Worm (Caenorhabditis elegans) whole organism, L2 larva: ENCODE data around the gene W06G6.15.

ENCODE experiments used
- C34F6.9 ChIP-seq: fragments of 150-350 bp; optimal IDR thresholded peaks from 2 replicates; lab custom pipeline; 2014; ENCODE audit warnings: missing biosample characterization, missing genetic modification characterization
- F13H6.1 ChIP-seq: sonication (generic microtip); optimal IDR thresholded peaks from 2 replicates; lab custom pipeline; 2016; ENCODE audit warnings: missing genetic modification characterization, missing compliant biosample characterization
- R02D3.7 ChIP-seq: fragments of 150-350 bp; optimal IDR thresholded peaks from 2 replicates; lab custom pipeline; 2014; ENCODE audit warnings: missing biosample characterization, missing genetic modification characterization
- ZK546.5 ChIP-seq: sonication (generic microtip); optimal IDR thresholded peaks from 2 replicates; lab custom pipeline; 2017; ENCODE audit warnings: missing biosample characterization, missing genetic modification characterization
- alr-1 ChIP-seq: fragments of 150-350 bp; optimal IDR thresholded peaks from 2 replicates; lab custom pipeline; 2014; ENCODE audit warnings: missing biosample characterization, missing genetic modification characterization
- ama-1 ChIP-seq: fragments of 150-350 bp; optimal IDR thresholded peaks from 2 replicates; lab custom pipeline; 2018; ENCODE audit warnings: inconsistent platforms
- ceh-16 ChIP-seq: fragments of 150-350 bp; optimal IDR thresholded peaks from 2 replicates; lab custom pipeline; 2014; ENCODE audit warnings: missing biosample characterization, missing genetic modification characterization
- ceh-82 ChIP-seq: fragments of 150-350 bp; optimal IDR thresholded peaks from 2 replicates; lab custom pipeline; 2014; ENCODE audit warnings: missing biosample characterization, missing genetic modification characterization
- crh-2 ChIP-seq: sonication (generic microtip); optimal IDR thresholded peaks from 2 replicates; lab custom pipeline; 2017; ENCODE audit warnings: missing biosample characterization, missing genetic modification characterization
- egl-27 ChIP-seq: sonication (generic microtip); optimal IDR thresholded peaks from 3 replicates; lab custom pipeline; 2017; ENCODE audit warnings: missing biosample characterization, missing genetic modification reagents, missing genetic modification characterization
- elt-1 ChIP-seq: fragments of 150-350 bp; optimal IDR thresholded peaks from 2 replicates; lab custom pipeline; 2014; ENCODE audit warnings: missing biosample characterization, missing genetic modification characterization
- fos-1 ChIP-seq: fragments of 150-350 bp; optimal IDR thresholded peaks from 2 replicates; lab custom pipeline; 2014; ENCODE audit warnings: missing biosample characterization, missing genetic modification characterization
- lin-11 ChIP-seq: fragments of 150-350 bp; sonication (generic microtip); optimal IDR thresholded peaks from 2 replicates; lab custom pipeline; 2014; ENCODE audit warnings: missing biosample characterization, missing genetic modification characterization, inconsistent platforms, mixed read lengths
- lsy-2 ChIP-seq, 2 experiments: fragments of 150-350 bp in 1 of 2; sonication (generic microtip) in 1 of 2; optimal IDR thresholded peaks; 2 replicates each; lab custom pipeline; 2014 to 2017; ENCODE audit warnings: missing biosample characterization in 2 of 2, missing genetic modification characterization in 2 of 2
- mdl-1 ChIP-seq, 2 experiments: fragments of 150-350 bp in 1 of 2; sonication (generic microtip) in 1 of 2; optimal IDR thresholded peaks; 2 replicates each; lab custom pipeline; 2017; ENCODE audit warnings: missing biosample characterization in 2 of 2, missing genetic modification characterization in 2 of 2
- nhr-10 ChIP-seq: sonication (generic microtip); optimal IDR thresholded peaks from 2 replicates; lab custom pipeline; 2017; ENCODE audit warnings: missing biosample characterization, missing genetic modification characterization
- nhr-12 ChIP-seq: fragments of 150-350 bp; optimal IDR thresholded peaks from 2 replicates; lab custom pipeline; 2014; ENCODE audit warnings: missing biosample characterization, missing genetic modification characterization
- nhr-129 ChIP-seq: fragments of 150-350 bp; optimal IDR thresholded peaks from 2 replicates; lab custom pipeline; 2014; ENCODE audit warnings: missing biosample characterization, missing genetic modification characterization
- nhr-21 ChIP-seq: fragments of 150-350 bp; optimal IDR thresholded peaks from 2 replicates; lab custom pipeline; 2014; ENCODE audit warnings: missing biosample characterization, missing genetic modification characterization
- nhr-23 ChIP-seq: fragments of 150-350 bp; optimal IDR thresholded peaks from 2 replicates; lab custom pipeline; 2014; ENCODE audit warnings: missing biosample characterization, missing genetic modification reagents, missing genetic modification characterization
- nhr-237 ChIP-seq: fragments of 150-350 bp; optimal IDR thresholded peaks from 2 replicates; lab custom pipeline; 2014; ENCODE audit warnings: missing biosample characterization, missing genetic modification characterization
- nhr-6 ChIP-seq: fragments of 150-350 bp; optimal IDR thresholded peaks from 2 replicates; lab custom pipeline; 2014; ENCODE audit warnings: missing biosample characterization, missing genetic modification characterization
- nhr-77 ChIP-seq: fragments of 150-350 bp; optimal IDR thresholded peaks from 2 replicates; lab custom pipeline; 2014; ENCODE audit warnings: missing biosample characterization, missing genetic modification characterization
- peb-1 ChIP-seq: fragments of 150-350 bp; optimal IDR thresholded peaks from 2 replicates; lab custom pipeline; 2014; ENCODE audit warnings: missing biosample characterization, missing genetic modification characterization
- sem-4 ChIP-seq: fragments of 150-350 bp; optimal IDR thresholded peaks from 2 replicates; lab custom pipeline; 2014; ENCODE audit warnings: missing biosample characterization, missing genetic modification reagents, missing genetic modification characterization
- skn-1 ChIP-seq: sonication (generic microtip); optimal IDR thresholded peaks from 2 replicates; lab custom pipeline; 2017; ENCODE audit warnings: missing biosample characterization, missing genetic modification characterization
- sma-9 ChIP-seq, 2 experiments: fragments of 150-350 bp in 1 of 2; sonication (generic microtip) in 1 of 2; optimal IDR thresholded peaks; 2 replicates each; lab custom pipeline; 2014 to 2016; ENCODE audit warnings: missing genetic modification characterization in 2 of 2, mild to moderate bottlenecking in 1 of 2, missing biosample characterization in 1 of 2, missing compliant biosample characterization in 1 of 2, missing genetic modification reagents in 1 of 2, moderate library complexity in 1 of 2
- snpc-4 ChIP-seq: fragments of 150-350 bp; optimal IDR thresholded peaks from 2 replicates; lab custom pipeline; 2014; ENCODE audit warnings: missing biosample characterization, missing genetic modification characterization
- unc-39 ChIP-seq: fragments of 150-350 bp; optimal IDR thresholded peaks from 2 replicates; lab custom pipeline; 2014; ENCODE audit warnings: missing biosample characterization, missing genetic modification characterization
- unc-55 ChIP-seq: fragments of 150-350 bp; sonication (generic microtip); optimal IDR thresholded peaks from 3 replicates; lab custom pipeline; 2014; ENCODE audit warnings: missing biosample characterization, missing genetic modification reagents, missing genetic modification characterization
- ztf-1 ChIP-seq: fragments of 200-800 bp; sonication (Bioruptor generic); conservative IDR thresholded peaks from 2 replicates; pipeline ENCODE4 v1.3.6; 2022; ENCODE audit warnings: missing genetic modification characterization, missing compliant biosample characterization
- ztf-11 ChIP-seq: sonication (generic microtip); optimal IDR thresholded peaks from 2 replicates; lab custom pipeline; 2017; ENCODE audit warnings: missing biosample characterization, missing genetic modification characterization

The W06G6.15 gene

ce11 chrV:16620874-16621273, 33.5 kb upstream of the W06G6.15 start, which contains the start of gene Y70C5A.3:
Gene Y70C5A.3, minus strand, starts transcription at chrV:16620923.
- TF ChIP-seq ztf-1 (GFP tag; lab: Robert Waterston, UW) (no peak), fos-1 (tag; lab: Kevin White, UChicago) (peak; percentile 22), lin-11 (tag; lab: Kevin White, UChicago) (no peak), C34F6.9 (no peak), mdl-1 (tag; optimal IDR thresholded peaks at IDR 0.05; lab: Kevin White, UChicago) (no peak), snpc-4 (tag; lab: Kevin White, UChicago) (no peak), unc-55 (GFP tag; lab: Kevin White, UChicago) (no peak)

- TF ChIP-seq nhr-21 (tag; lab: Kevin White, UChicago), result no peak
- no peak for TF ChIP-seq ceh-16 (tag; lab: Kevin White, UChicago)
- TF ChIP-seq ceh-82 (tag; lab: Kevin White, UChicago), result no peak
- no peak for TF ChIP-seq nhr-23
- no peak for TF ChIP-seq C34F6.9
- TF ChIP-seq nhr-129, result no peak
- TF ChIP-seq peb-1 (tag; lab: Kevin White, UChicago), result no peak
- no peak for TF ChIP-seq egl-27
These were observed 32.4 kb upstream of the W06G6.15 start for ce11 chrV:16621894-16622293.

ce11 chrV:16622754-16623261, 31.5 kb upstream of the W06G6.15 start, which contains the start of gene Y70C5A.2:
Gene Y70C5A.2, minus strand, starts transcription at chrV:16623211.
- TF ChIP-seq snpc-4 (tag; lab: Kevin White, UChicago), result no peak
- no peak for TF ChIP-seq nhr-10 (tag; lab: Kevin White, UChicago)
- no peak for TF ChIP-seq C34F6.9
- no peak for TF ChIP-seq sma-9 (GFP tag; optimal IDR thresholded peaks at IDR 0.05; lab: Kevin White, UChicago)
- no peak for TF ChIP-seq sma-9 (tag; optimal IDR thresholded peaks at IDR 0.05; lab: Kevin White, UChicago)
- no peak for TF ChIP-seq skn-1 (tag; lab: Kevin White, UChicago)
- TF ChIP-seq ztf-1 (GFP tag; lab: Robert Waterston, UW), result no peak
- TF ChIP-seq nhr-77 (tag; lab: Kevin White, UChicago), result no peak
- no peak for TF ChIP-seq R02D3.7 (tag; lab: Kevin White, UChicago)
- no peak for TF ChIP-seq elt-1
- no peak for TF ChIP-seq nhr-237
- TF ChIP-seq ceh-16 (tag; lab: Kevin White, UChicago), result no peak
- no peak for TF ChIP-seq ama-1 (lab: Kevin White, UChicago)
- no peak for TF ChIP-seq mdl-1 (tag; optimal IDR thresholded peaks at IDR 0.05; lab: Kevin White, UChicago)
- no peak for TF ChIP-seq unc-55 (GFP tag; lab: Kevin White, UChicago)
- TF ChIP-seq fos-1 (tag; lab: Kevin White, UChicago), result no peak
- TF ChIP-seq nhr-23, result no peak
- no peak for TF ChIP-seq alr-1 (tag; lab: Kevin White, UChicago)
- TF ChIP-seq nhr-21 (tag; lab: Kevin White, UChicago), result no peak
- no peak for TF ChIP-seq ztf-11 (tag; lab: Kevin White, UChicago)
- no peak for TF ChIP-seq nhr-12 (tag; lab: Kevin White, UChicago)

- TF ChIP-seq fos-1 (tag; lab: Kevin White, UChicago), result peak; percentile 69
- TF ChIP-seq ZK546.5 (tag; lab: Kevin White, UChicago), result no peak
These were observed 26.4 kb upstream of the W06G6.15 start, which contains the start of gene oac-53 for ce11 chrV:16627962-16628361. Gene oac-53, minus strand, starts transcription at chrV:16627970.

- TF ChIP-seq ama-1 (lab: Kevin White, UChicago), result no peak
These were observed 25.4 kb upstream of the W06G6.15 start, which contains the start of gene W06G6.2 for ce11 chrV:16628991-16629390. Gene W06G6.2, plus strand, starts transcription at chrV:16629291.

- TF ChIP-seq nhr-6 (no peak), sma-9 (GFP tag; optimal IDR thresholded peaks at IDR 0.05; lab: Kevin White, UChicago) (no peak), sma-9 (tag; optimal IDR thresholded peaks at IDR 0.05; lab: Kevin White, UChicago) (no peak), crh-2 (tag; lab: Kevin White, UChicago) (no peak), snpc-4 (tag; lab: Kevin White, UChicago) (no peak), alr-1 (tag; lab: Kevin White, UChicago) (no peak), unc-39 (tag; lab: Kevin White, UChicago) (no peak), R02D3.7 (tag; lab: Kevin White, UChicago) (no peak), lsy-2 (tag; optimal IDR thresholded peaks at IDR 0.05; lab: Kevin White, UChicago) (no peak), sem-4 (tag; lab: Kevin White, UChicago) (no peak), ztf-1 (GFP tag; lab: Robert Waterston, UW) (no peak), lin-11 (tag; lab: Kevin White, UChicago) (no peak), F13H6.1 (tag; lab: Kevin White, UChicago) (no peak), nhr-77 (tag; lab: Kevin White, UChicago) (no peak)
These were observed 24.7 kb upstream of the W06G6.15 start, which contains the start of gene srd-21 for ce11 chrV:16629600-16629999. Gene srd-21, plus strand, starts transcription at chrV:16629900.
